Fruit fly (Drosophila melanogaster): ENCODE data around the gene Phlpp.

Gene Phlpp

DNA sequence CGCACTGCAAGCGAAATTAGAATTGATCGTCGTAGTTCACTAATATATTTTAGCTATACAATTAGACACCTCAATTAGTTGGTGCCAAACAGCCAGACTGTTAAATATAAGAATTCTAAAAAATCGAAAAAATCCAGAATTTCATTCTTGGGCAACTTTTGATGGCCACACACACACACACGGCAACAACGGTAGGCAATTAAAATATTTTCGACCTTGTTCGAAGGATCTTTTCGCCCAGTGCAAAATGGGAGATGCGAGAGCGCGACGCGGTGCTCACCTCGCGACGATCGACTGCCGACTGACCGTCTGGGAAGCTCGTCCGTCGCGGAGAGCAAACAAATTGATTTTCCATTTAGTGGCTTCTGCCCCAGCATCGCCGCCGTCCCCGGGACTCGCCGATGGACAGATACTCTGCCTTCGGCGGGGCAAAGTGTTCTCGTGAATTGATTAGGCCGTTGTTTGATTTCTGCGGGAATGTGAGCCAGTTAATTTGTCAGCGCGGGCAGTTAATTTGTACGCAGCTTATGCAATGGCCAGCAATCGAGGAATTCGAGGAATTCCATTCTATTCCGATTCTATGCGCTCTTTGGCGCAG is 10.7 kb downstream of the Phlpp start, which contains the start of gene CG10702 (continued):
- no peak for TF ChIP-seq CG42726 (GFP tag; IDR thresholded peaks at IDR 0.05; ENCODE audit: partially characterized antibody)
- no peak for TF ChIP-seq Sox100B (GFP tag; optimal IDR thresholded peaks at IDR 0.05)
- no peak for TF ChIP-seq CG18476 (GFP tag; optimal IDR thresholded peaks at IDR 0.05)
- TF ChIP-seq CG15514 (GFP tag; optimal IDR thresholded peaks at IDR 0.05): no peak
- TF ChIP-seq CG17359 (tag; optimal IDR thresholded peaks at IDR 0.05): no peak
- no peak for TF ChIP-seq gsb-n (tag; optimal IDR thresholded peaks at IDR 0.05)
- TF ChIP-seq Med (GFP tag): peak; percentile 70
- no peak for TF ChIP-seq CG10959 (GFP tag; IDR thresholded peaks at IDR 0.05)
- no peak for TF ChIP-seq danr (GFP tag; IDR thresholded peaks at IDR 0.05)
- peak; percentile 15 for TF ChIP-seq Sox102F (GFP tag; optimal IDR thresholded peaks at IDR 0.05)
- TF ChIP-seq CG2889 (GFP tag; IDR thresholded peaks at IDR 0.05): no peak
- TF ChIP-seq bbx (GFP tag; IDR thresholded peaks at IDR 0.05; ENCODE audit: partially characterized antibody): no peak
- TF ChIP-seq Tbp (GFP tag; optimal IDR thresholded peaks at IDR 0.05): no peak
- 0 out of 2 replicates have a peak, but pooled peaks have one; percentile 13 for TF ChIP-seq CG9932 (GFP tag; IDR thresholded peaks at IDR 0.05)
- TF ChIP-seq shn (GFP tag; optimal IDR thresholded peaks at IDR 0.05): no peak
- no peak for TF ChIP-seq slbo (GFP tag; IDR thresholded peaks at IDR 0.05)
- TF ChIP-seq Rx (GFP tag; IDR thresholded peaks at IDR 0.05): 0 out of 2 replicates have a peak, but pooled peaks have one; percentile 6
- no peak for TF ChIP-seq CG5180 (GFP tag; optimal IDR thresholded peaks at IDR 0.05)
- no peak for TF ChIP-seq odd (GFP tag; optimal IDR thresholded peaks at IDR 0.05)
- TF ChIP-seq crp (GFP tag; optimal IDR thresholded peaks at IDR 0.05): no peak
- no peak for TF ChIP-seq CG12769 (tag; optimal IDR thresholded peaks at IDR 0.05)
- no peak for TF ChIP-seq CG14050 (GFP tag; IDR thresholded peaks at IDR 0.05)
- TF ChIP-seq Bgb (GFP tag; IDR thresholded peaks at IDR 0.05; ENCODE audit: partially characterized antibody): no peak
- peak; percentile 28 for TF ChIP-seq lmd (GFP tag; IDR thresholded peaks at IDR 0.05)
- no peak for TF ChIP-seq CG3281 (GFP tag; optimal IDR thresholded peaks at IDR 0.05)
- TF ChIP-seq MBD-R2 (GFP tag; IDR thresholded peaks at IDR 0.05): no peak
- no peak; the same call in 2 of the 3 replicates for TF ChIP-seq ci (GFP tag; IDR thresholded peaks at IDR 0.05)
- TF ChIP-seq tx (GFP tag; optimal IDR thresholded peaks at IDR 0.05): no peak
- TF ChIP-seq CG4404 (GFP tag; IDR thresholded peaks at IDR 0.05): no peak
- no peak for TF ChIP-seq chm (GFP tag; IDR thresholded peaks at IDR 0.05)
- peak; percentile 27; the same call in 1 of the 2 replicates for TF ChIP-seq CG6689 (GFP tag; IDR thresholded peaks at IDR 0.05)
- TF ChIP-seq sens-2 (GFP tag; IDR thresholded peaks at IDR 0.05): no peak
- no peak for TF ChIP-seq Dad (GFP tag; optimal IDR thresholded peaks at IDR 0.05)
- no peak for TF ChIP-seq MTF-1 (GFP tag; optimal IDR thresholded peaks at IDR 0.05; ENCODE audit: borderline replicate concordance)
- TF ChIP-seq CG2875 (GFP tag; optimal IDR thresholded peaks at IDR 0.05): no peak
- peak; percentile 18; the same call in 1 of the 3 replicates for TF ChIP-seq tgo (GFP tag; IDR thresholded peaks at IDR 0.05)
- TF ChIP-seq en (GFP tag; optimal IDR thresholded peaks at IDR 0.05): no peak
- no peak for TF ChIP-seq CG31224 (GFP tag; IDR thresholded peaks at IDR 0.05)
- TF ChIP-seq bsh (GFP tag; optimal IDR thresholded peaks at IDR 0.05): no peak
- TF ChIP-seq CG32532 (GFP tag; IDR thresholded peaks at IDR 0.05): 0 out of 2 replicates have a peak, but pooled peaks have one; percentile 29
- no peak for TF ChIP-seq Jarid2 (GFP tag; optimal IDR thresholded peaks at IDR 0.05)
- no peak for TF ChIP-seq CG14441 (GFP tag; IDR thresholded peaks at IDR 0.05)
- TF ChIP-seq CG2202 (tag; optimal IDR thresholded peaks at IDR 0.05): no peak
- no peak for TF ChIP-seq Dip2 (GFP tag; IDR thresholded peaks at IDR 0.05)
- no peak for TF ChIP-seq CG8924 (tag; optimal IDR thresholded peaks at IDR 0.05)
- no peak for TF ChIP-seq CG17186 (GFP tag; optimal IDR thresholded peaks at IDR 0.05)
- no peak for TF ChIP-seq Xbp1 (GFP tag; optimal IDR thresholded peaks at IDR 0.05)
- no peak for TF ChIP-seq CTCF (GFP tag; optimal IDR thresholded peaks at IDR 0.05)
- TF ChIP-seq toy (GFP tag; IDR thresholded peaks at IDR 0.05): no peak
- no peak for TF ChIP-seq C15 (GFP tag; IDR thresholded peaks at IDR 0.05)
- no peak for TF ChIP-seq CG2129 (GFP tag; IDR thresholded peaks at IDR 0.05; ENCODE audit: partially characterized antibody)

Data from whole organism, embryonic.